Fruit fly (Drosophila melanogaster) whole organism, embryonic: Measurements from ENCODE around the gene Txl.

Source experiments
- Ada2b ChIP-seq: fragments of 200-800 bp; sonication (Bioruptor generic); IDR thresholded peaks from 2 replicates; pipeline ENCODE4 v1.3.6; 2022; ENCODE audit warnings: missing biosample characterization, missing genetic modification characterization
- Atf3 ChIP-seq: fragments of 200-800 bp; sonication (Bioruptor generic); optimal IDR thresholded peaks from 3 replicates; lab custom pipeline; 2016; ENCODE audit warnings: missing biosample characterization, missing genetic modification characterization
- BEAF-32 ChIP-seq: fragments of 200-800 bp; sonication (Bioruptor generic); optimal IDR thresholded peaks from 3 replicates; lab custom pipeline; 2017; ENCODE audit warnings: missing biosample characterization, missing genetic modification characterization, mild to moderate bottlenecking, moderate library complexity, missing genetic modification reagents
- Bdp1 ChIP-seq: fragments of 200-800 bp; sonication (Bioruptor generic); optimal IDR thresholded peaks from 3 replicates; lab custom pipeline; 2016; ENCODE audit warnings: missing biosample characterization, missing genetic modification characterization
- CG11456 ChIP-seq: fragments of 200-800 bp; sonication (Bioruptor generic); IDR thresholded peaks from 3 replicates; pipeline ENCODE4 v1.3.6; 2022; ENCODE audit warnings: missing biosample characterization, missing genetic modification characterization
- CG11695 ChIP-seq: fragments of 200-800 bp; sonication (Bioruptor generic); IDR thresholded peaks from 3 replicates; pipeline ENCODE4 v1.3.6; 2022; ENCODE audit warnings: missing biosample characterization, missing genetic modification characterization
- CG12104 ChIP-seq: fragments of 200-800 bp; sonication (Bioruptor generic); optimal IDR thresholded peaks from 3 replicates; lab custom pipeline; 2016; ENCODE audit warnings: missing biosample characterization, missing genetic modification characterization
- CG12219 ChIP-seq: fragments of 200-800 bp; sonication (Bioruptor generic); optimal IDR thresholded peaks from 3 replicates; lab custom pipeline; 2018; ENCODE audit warnings: missing biosample characterization, mild to moderate bottlenecking, missing genetic modification characterization
- CG12744 ChIP-seq: fragments of 200-800 bp; sonication (Bioruptor generic); optimal IDR thresholded peaks from 2 replicates; lab custom pipeline; 2016; ENCODE audit warnings: missing biosample characterization, missing genetic modification characterization
- CG15269 ChIP-seq: fragments of 200-800 bp; sonication (Bioruptor generic); optimal IDR thresholded peaks from 2 replicates; lab custom pipeline; 2018; ENCODE audit warnings: missing biosample characterization, mild to moderate bottlenecking, missing genetic modification characterization, moderate library complexity
- CG16813 ChIP-seq: fragments of 200-800 bp; sonication (Bioruptor generic); IDR thresholded peaks from 3 replicates; pipeline ENCODE4 v1.3.6; 2022; ENCODE audit warnings: missing biosample characterization, missing genetic modification characterization; ENCODE audit not compliant: partially characterized antibody
- CG16815 ChIP-seq: fragments of 200-800 bp; sonication (Bioruptor generic); optimal IDR thresholded peaks from 3 replicates; lab custom pipeline; 2017; ENCODE audit warnings: missing biosample characterization, mild to moderate bottlenecking, missing genetic modification characterization
- CG2889 ChIP-seq: fragments of 200-800 bp; sonication (Bioruptor generic); IDR thresholded peaks from 3 replicates; pipeline ENCODE4 v1.3.6; 2022; ENCODE audit warnings: missing biosample characterization, missing genetic modification characterization
- CG31365 ChIP-seq: fragments of 200-800 bp; sonication (Bioruptor generic); optimal IDR thresholded peaks from 2 replicates; lab custom pipeline; 2018; ENCODE audit warnings: missing biosample characterization, mild to moderate bottlenecking, missing genetic modification characterization
- CG4282 ChIP-seq: fragments of 200-800 bp; sonication (Bioruptor generic); optimal IDR thresholded peaks from 2 replicates; lab custom pipeline; 2016; ENCODE audit warnings: missing biosample characterization, missing genetic modification characterization
- CG6175 ChIP-seq: fragments of 200-800 bp; sonication (Bioruptor generic); IDR thresholded peaks from 3 replicates; pipeline ENCODE4 v1.3.6; 2022; ENCODE audit warnings: missing biosample characterization, missing genetic modification characterization
- CG6689 ChIP-seq: fragments of 200-800 bp; sonication (Bioruptor generic); IDR thresholded peaks from 2 replicates; pipeline ENCODE4 v1.3.6; 2022; ENCODE audit warnings: missing biosample characterization, missing genetic modification characterization
- CG7271 ChIP-seq: fragments of 200-800 bp; sonication (Bioruptor generic); optimal IDR thresholded peaks from 2 replicates; lab custom pipeline; 2018; ENCODE audit warnings: missing biosample characterization, mild to moderate bottlenecking, missing genetic modification characterization, moderate library complexity
- CG8924 ChIP-seq: fragments of 200-800 bp; optimal IDR thresholded peaks from 3 replicates; lab custom pipeline; 2019; ENCODE audit warnings: missing biosample characterization, mild to moderate bottlenecking, missing genetic modification characterization, moderate library complexity
- CG9932 ChIP-seq: fragments of 200-800 bp; sonication (Bioruptor generic); IDR thresholded peaks from 2 replicates; pipeline ENCODE4 v1.3.6; 2022; ENCODE audit warnings: missing biosample characterization, missing genetic modification characterization
- Chrac-16 ChIP-seq: fragments of 200-800 bp; sonication (Bioruptor generic); optimal IDR thresholded peaks from 3 replicates; lab custom pipeline; 2016; ENCODE audit warnings: missing biosample characterization, missing genetic modification characterization
- Deaf1 ChIP-seq: fragments of 200-800 bp; optimal IDR thresholded peaks from 3 replicates; lab custom pipeline; 2019; ENCODE audit warnings: missing biosample characterization, mild to moderate bottlenecking, missing genetic modification characterization, moderate library complexity
- Dp ChIP-seq: fragments of 200-800 bp; sonication (Bioruptor generic); optimal IDR thresholded peaks from 2 replicates; lab custom pipeline; 2018; ENCODE audit warnings: missing biosample characterization, mild to moderate bottlenecking, missing genetic modification characterization, moderate library complexity
- E2f2 ChIP-seq: fragments of 200-800 bp; sonication (Bioruptor generic); IDR thresholded peaks from 2 replicates; pipeline ENCODE4 v1.3.6; 2022; ENCODE audit warnings: missing biosample characterization, missing genetic modification characterization
- Ets97D ChIP-seq: fragments of 200-800 bp; sonication (Bioruptor generic); optimal IDR thresholded peaks from 3 replicates; lab custom pipeline; 2016; ENCODE audit warnings: missing biosample characterization, missing genetic modification characterization
- Hey ChIP-seq: fragments of 200-800 bp; sonication (Bioruptor generic); optimal IDR thresholded peaks from 3 replicates; lab custom pipeline; 2018; ENCODE audit warnings: missing biosample characterization, mild to moderate bottlenecking, missing genetic modification characterization
- Nf-YA ChIP-seq: fragments of 200-800 bp; sonication (Bioruptor generic); IDR thresholded peaks from 2 replicates; pipeline ENCODE4 v1.3.6; 2022; ENCODE audit warnings: missing biosample characterization, missing genetic modification characterization
- Nf-YB ChIP-seq: fragments of 200-800 bp; sonication (Bioruptor generic); optimal IDR thresholded peaks from 3 replicates; lab custom pipeline; 2019; ENCODE audit warnings: missing biosample characterization, mild to moderate bottlenecking, missing genetic modification characterization, moderate library complexity
- Rfx ChIP-seq: fragments of 200-800 bp; sonication (Bioruptor generic); IDR thresholded peaks from 2 replicates; pipeline ENCODE4 v1.3.6; 2022; ENCODE audit warnings: missing biosample characterization, missing genetic modification characterization
- Sox100B ChIP-seq: fragments of 200-800 bp; sonication (Bioruptor generic); optimal IDR thresholded peaks from 3 replicates; lab custom pipeline; 2018; ENCODE audit warnings: missing biosample characterization, mild to moderate bottlenecking, missing genetic modification characterization
- TFAM ChIP-seq: fragments of 200-800 bp; sonication (Bioruptor generic); optimal IDR thresholded peaks from 2 replicates; lab custom pipeline; 2017; ENCODE audit warnings: missing biosample characterization, missing genetic modification characterization, inconsistent platforms
- az2 ChIP-seq: fragments of 200-800 bp; sonication (Bioruptor generic); optimal IDR thresholded peaks from 3 replicates; lab custom pipeline; 2016; ENCODE audit warnings: missing biosample characterization, missing genetic modification characterization
- bbx ChIP-seq: fragments of 200-800 bp; sonication (Bioruptor generic); IDR thresholded peaks from 2 replicates; pipeline ENCODE4 v1.3.6; 2022; ENCODE audit warnings: missing biosample characterization, missing genetic modification characterization; ENCODE audit not compliant: partially characterized antibody
- dati ChIP-seq: fragments of 200-800 bp; sonication (Bioruptor generic); IDR thresholded peaks from 2 replicates; pipeline ENCODE4 v1.3.6; 2022; ENCODE audit warnings: missing biosample characterization, missing genetic modification characterization
- dmrt99B ChIP-seq: fragments of 200-800 bp; sonication (Bioruptor generic); optimal IDR thresholded peaks from 2 replicates; lab custom pipeline; 2018; ENCODE audit warnings: missing biosample characterization, mild to moderate bottlenecking, missing genetic modification characterization, moderate library complexity
- dysf ChIP-seq: fragments of 200-800 bp; sonication (Bioruptor generic); IDR thresholded peaks from 3 replicates; pipeline ENCODE4 v1.3.6; 2022; ENCODE audit warnings: missing biosample characterization, missing genetic modification characterization
- hb ChIP-seq: fragments of 200-800 bp; sonication (Bioruptor generic); IDR thresholded peaks from 3 replicates; pipeline ENCODE4 v1.3.6; 2022; ENCODE audit warnings: missing biosample characterization, missing genetic modification characterization; ENCODE audit not compliant: partially characterized antibody
- ken ChIP-seq: fragments of 200-800 bp; sonication (Bioruptor generic); IDR thresholded peaks from 3 replicates; pipeline ENCODE4 v1.3.6; 2022; ENCODE audit warnings: missing biosample characterization, missing genetic modification characterization
- lilli ChIP-seq: fragments of 200-800 bp; sonication (Bioruptor generic); optimal IDR thresholded peaks from 3 replicates; lab custom pipeline; 2016; ENCODE audit warnings: missing biosample characterization, missing genetic modification characterization
- nau ChIP-seq: fragments of 200-800 bp; sonication (Bioruptor generic); optimal IDR thresholded peaks from 3 replicates; lab custom pipeline; 2017; ENCODE audit warnings: missing biosample characterization, mild to moderate bottlenecking, missing genetic modification characterization, missing genetic modification reagents
- org-1 ChIP-seq: fragments of 200-800 bp; sonication (Bioruptor generic); optimal IDR thresholded peaks from 2 replicates; lab custom pipeline; 2017; ENCODE audit warnings: missing biosample characterization, missing genetic modification characterization
- pnt ChIP-seq: fragments of 200-800 bp; sonication (Bioruptor generic); optimal IDR thresholded peaks from 3 replicates; lab custom pipeline; 2016; ENCODE audit warnings: missing biosample characterization, missing genetic modification characterization
- ranshi ChIP-seq: fragments of 200-800 bp; sonication (Bioruptor generic); IDR thresholded peaks from 2 replicates; pipeline ENCODE4 v1.3.6; 2022; ENCODE audit warnings: missing biosample characterization, missing genetic modification characterization
- schlank ChIP-seq: fragments of 200-800 bp; sonication (Bioruptor generic); optimal IDR thresholded peaks from 2 replicates; lab custom pipeline; 2018; ENCODE audit warnings: missing biosample characterization, mild to moderate bottlenecking, missing genetic modification characterization
- sens-2 ChIP-seq: fragments of 200-800 bp; sonication (Bioruptor generic); IDR thresholded peaks from 2 replicates; pipeline ENCODE4 v1.3.6; 2022; ENCODE audit warnings: missing biosample characterization, missing genetic modification characterization
- slp2 ChIP-seq: fragments of 200-800 bp; sonication (Bioruptor generic); optimal IDR thresholded peaks from 2 replicates; lab custom pipeline; 2016; ENCODE audit warnings: missing biosample characterization, missing genetic modification characterization
- sna ChIP-seq: fragments of 200-800 bp; sonication (Bioruptor generic); IDR thresholded peaks from 2 replicates; pipeline ENCODE4 v1.3.6; 2022; ENCODE audit warnings: missing biosample characterization, missing genetic modification characterization; ENCODE audit not compliant: partially characterized antibody
- usp ChIP-seq: fragments of >200 bp; optimal IDR thresholded peaks from 2 replicates; lab custom pipeline; 2017; ENCODE audit warnings: missing biosample characterization, missing genetic modification characterization
- wor ChIP-seq: fragments of 200-800 bp; sonication (Bioruptor generic); IDR thresholded peaks from 2 replicates; pipeline ENCODE4 v1.3.6; 2022; ENCODE audit warnings: missing biosample characterization, missing genetic modification characterization
- zen ChIP-seq: fragments of 200-800 bp; sonication (Bioruptor generic); optimal IDR thresholded peaks from 3 replicates; lab custom pipeline; 2018; ENCODE audit warnings: missing biosample characterization, mild to moderate bottlenecking, missing genetic modification characterization, moderate library complexity

Txl gene

DNA sequence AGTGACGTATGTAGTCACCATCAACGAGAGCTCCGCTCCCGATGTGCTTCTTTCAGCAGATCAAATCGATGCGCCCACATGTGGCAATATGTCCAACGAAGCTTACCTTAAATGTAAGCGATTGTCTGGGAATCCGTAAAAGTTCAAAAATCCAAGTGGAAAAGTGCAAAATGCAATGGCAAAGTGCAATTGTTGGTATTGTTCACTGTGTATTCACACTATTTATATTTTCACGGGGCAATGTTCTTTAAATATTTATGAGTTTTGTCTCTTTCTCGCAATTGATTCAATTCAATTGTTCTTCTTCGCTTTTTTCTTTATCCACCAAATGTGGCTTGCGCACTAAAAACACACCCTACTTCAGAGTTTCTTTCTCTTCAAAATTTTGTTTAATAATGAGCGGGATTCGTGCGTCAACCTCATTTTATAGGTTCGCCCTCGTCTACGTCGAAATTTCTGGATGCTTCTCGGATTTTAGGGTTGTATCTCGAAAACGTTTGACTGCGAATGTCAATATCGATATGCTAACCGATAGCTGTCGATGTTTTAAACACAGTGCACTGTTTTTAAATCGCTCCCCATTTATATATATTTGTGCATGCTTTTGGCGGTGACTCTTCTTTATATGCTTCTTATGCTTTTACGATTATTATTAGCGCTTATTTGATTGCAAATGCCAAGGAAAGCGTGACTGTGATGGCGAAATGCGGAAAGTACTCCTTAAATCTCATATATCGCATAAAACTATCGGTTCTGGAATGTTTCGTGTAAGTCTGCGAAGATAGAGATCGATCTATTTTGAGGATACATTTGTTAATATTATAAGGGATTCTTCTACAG lies 13.7 kb upstream of the Txl start, which contains the start of gene DnaJ-1 (continued):
- TF ChIP-seq Deaf1 (peak; percentile 90), CG16813 (GFP tag; lab: Robert Waterston, UW) (peak; percentile 99), hb (GFP tag; lab: Robert Waterston, UW) (peak; percentile 97), CG11695 (GFP tag; lab: Robert Waterston, UW) (peak; percentile 7; the same call in 1 of the 3 replicates), CG6175 (no peak), CG16815 (GFP tag; lab: Kevin White, UChicago) (no peak), az2 (no peak), ranshi (GFP tag; lab: Robert Waterston, UW) (no peak), nau (no peak), CG9932 (GFP tag; lab: Robert Waterston, UW) (peak; percentile 51; the same call in 1 of the 2 replicates), Sox100B (GFP tag; lab: Kevin White, UChicago) (no peak), Rfx (peak; percentile 61), sna (peak; percentile 97), slp2 (no peak), Ets97D (GFP tag; lab: Kevin White, UChicago) (peak; percentile 85), CG12219 (GFP tag; lab: Kevin White, UChicago) (no peak), TFAM (GFP tag; lab: Kevin White, UChicago) (no peak), CG7271 (no peak), Atf3 (GFP tag; lab: Kevin White, UChicago) (no peak), Nf-YB (GFP tag; lab: Kevin White, UChicago) (peak; percentile 34), CG8924 (tag; lab: Kevin White, UChicago) (peak; percentile 47), usp (no peak), CG15269 (tag; lab: Kevin White, UChicago) (peak; percentile 41), ken (GFP tag; lab: Robert Waterston, UW) (no peak; the same call in 2 of the 3 replicates), Hey (tag; lab: Kevin White, UChicago) (peak; percentile 24), CG12744 (no peak), lilli (GFP tag; lab: Kevin White, UChicago) (peak; percentile 28), CG31365 (tag; lab: Kevin White, UChicago) (no peak), pnt (no peak), E2f2 (peak; percentile 85), Dp (peak; percentile 71), Chrac-16 (no peak), dati (GFP tag; lab: Robert Waterston, UW) (no peak), CG4282 (no peak), CG11456 (GFP tag; lab: Robert Waterston, UW) (no peak), CG6689 (peak; percentile 58), dysf (no peak), dmrt99B (no peak), bbx (GFP tag; lab: Robert Waterston, UW) (peak; percentile 96), sens-2 (GFP tag; lab: Robert Waterston, UW) (no peak), Bdp1 (GFP tag; lab: Kevin White, UChicago) (no peak), Nf-YA (GFP tag; lab: Robert Waterston, UW) (no peak), zen (tag; lab: Kevin White, UChicago) (peak; percentile 40), schlank (tag; lab: Kevin White, UChicago) (no peak), Ada2b (GFP tag; lab: Robert Waterston, UW) (no peak), CG2889 (GFP tag; lab: Robert Waterston, UW) (no peak), BEAF-32 (peak; percentile 98), wor (GFP tag; lab: Robert Waterston, UW) (no peak), org-1 (no peak), CG12104 (GFP tag; lab: Kevin White, UChicago) (no peak)
